Fruit fly (Drosophila melanogaster): ENCODE data around the gene CG34132.

Gene CG34132

DNA sequence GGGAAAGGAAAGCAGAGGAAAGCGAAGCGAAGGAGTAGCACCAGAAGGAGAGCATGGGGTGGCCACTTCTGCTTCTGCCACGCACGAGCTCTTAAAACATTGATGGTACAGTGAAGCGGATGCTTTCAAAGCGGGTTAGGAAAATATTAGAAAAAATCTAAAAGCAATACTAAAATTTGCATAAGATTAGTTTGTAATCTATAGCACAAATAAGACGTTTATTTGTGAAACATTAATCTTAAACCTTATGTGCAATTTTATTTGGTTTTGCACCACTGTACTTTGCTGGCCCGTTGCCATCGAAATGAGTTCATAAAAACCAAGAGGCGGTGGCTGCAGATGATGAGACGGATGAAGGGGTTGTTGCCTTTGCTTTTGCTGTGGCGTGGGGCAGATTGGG lies 40.1 kb downstream of the CG34132 start (continued):
- TF ChIP-seq foxo (GFP tag; optimal IDR thresholded peaks at IDR 0.05): peak; percentile 74 to 83
- TF ChIP-seq ey (GFP tag; optimal IDR thresholded peaks at IDR 0.05): peak; percentile 91
- TF ChIP-seq usp (GFP tag; optimal IDR thresholded peaks at IDR 0.05): no peak
- no peak for TF ChIP-seq Abd-B (GFP tag; optimal IDR thresholded peaks at IDR 0.05)
- TF ChIP-seq dsf (GFP tag; optimal IDR thresholded peaks at IDR 0.05; ENCODE audit: borderline replicate concordance): peak; percentile 62
- TF ChIP-seq sage (GFP tag; optimal IDR thresholded peaks at IDR 0.05): peak; percentile 79
- TF ChIP-seq N (GFP tag; optimal IDR thresholded peaks at IDR 0.05): no peak
- TF ChIP-seq Mio (GFP tag; optimal IDR thresholded peaks at IDR 0.05): peak; percentile 6
- peak; percentile 69 for TF ChIP-seq CG32264 (GFP tag; optimal IDR thresholded peaks at IDR 0.05)
- peak; percentile 56 for TF ChIP-seq Jra (GFP tag; optimal IDR thresholded peaks at IDR 0.05)

DNA sequence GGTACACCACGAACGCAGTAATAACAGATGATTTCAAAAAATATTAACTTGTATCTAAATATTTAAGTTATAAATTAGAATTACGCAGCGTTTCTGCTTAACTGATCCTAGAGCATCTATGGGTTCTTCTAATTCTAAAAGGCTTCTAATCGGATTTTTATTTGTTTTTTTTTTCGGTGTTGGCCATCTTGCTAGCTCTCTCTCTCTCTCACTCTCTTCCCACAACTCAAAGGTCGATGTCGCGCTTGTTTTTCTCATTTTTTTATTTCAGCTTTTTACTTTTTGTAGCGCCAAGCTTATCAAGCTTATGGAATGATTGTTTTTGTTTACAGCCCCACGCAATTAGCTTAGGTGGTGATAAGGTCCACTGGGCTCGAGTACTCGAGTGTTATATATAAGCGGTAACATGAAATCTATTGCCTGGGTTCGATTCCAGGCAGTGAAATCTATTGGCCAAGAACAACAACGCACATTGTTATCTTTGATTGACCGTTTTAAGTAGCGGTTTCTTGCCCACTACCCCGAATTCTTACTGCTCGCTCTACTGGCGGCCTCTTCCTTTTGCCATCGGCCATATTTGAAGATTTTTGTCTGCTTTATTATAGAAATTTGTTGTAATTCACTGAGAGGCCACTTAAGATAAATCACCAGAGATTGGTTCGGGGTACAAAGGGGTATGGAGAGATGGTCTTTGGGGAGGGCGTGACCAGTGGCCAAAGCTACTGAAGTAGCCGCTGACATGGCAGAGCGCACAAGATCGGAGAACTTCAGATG lies 41.2 kb downstream of the CG34132 start:
- TF ChIP-seq fru (GFP tag; optimal IDR thresholded peaks at IDR 0.05): peak; percentile 58
- no peak for TF ChIP-seq lola (GFP tag; optimal IDR thresholded peaks at IDR 0.05)
- TF ChIP-seq Abd-B (GFP tag; optimal IDR thresholded peaks at IDR 0.05): no peak
- TF ChIP-seq Hnf4 (GFP tag; optimal IDR thresholded peaks at IDR 0.05): peak; percentile 81
- TF ChIP-seq Jra (GFP tag; optimal IDR thresholded peaks at IDR 0.05): no peak
- no peak for TF ChIP-seq dl (GFP tag; optimal IDR thresholded peaks at IDR 0.05; ENCODE audit: insufficient read depth in 1 of 2, partially characterized antibody in 2 of 2)
- TF ChIP-seq psq (GFP tag; optimal IDR thresholded peaks at IDR 0.05): peak; percentile 24
- TF ChIP-seq foxo (GFP tag; optimal IDR thresholded peaks at IDR 0.05): peak; percentile 12 to 65
- TF ChIP-seq Sp1 (GFP tag; optimal IDR thresholded peaks at IDR 0.05): peak; percentile 60
- peak; percentile 27 for TF ChIP-seq Vsx2 (GFP tag; optimal IDR thresholded peaks at IDR 0.05; ENCODE audit: partially characterized antibody)
- TF ChIP-seq OdsH (GFP tag; optimal IDR thresholded peaks at IDR 0.05): peak; percentile 13
- TF ChIP-seq ey (GFP tag; optimal IDR thresholded peaks at IDR 0.05): peak; percentile 32
- no peak for TF ChIP-seq Hr83 (GFP tag; optimal IDR thresholded peaks at IDR 0.05; ENCODE audit: poor library complexity, severe bottlenecking)
- peak; percentile 88 for TF ChIP-seq Rel (GFP tag; optimal IDR thresholded peaks at IDR 0.05)
- peak; percentile 19 for TF ChIP-seq Rel (tag; optimal IDR thresholded peaks at IDR 0.05)
- TF ChIP-seq sv (GFP tag; optimal IDR thresholded peaks at IDR 0.05): no peak
- TF ChIP-seq CrebA (GFP tag; optimal IDR thresholded peaks at IDR 0.05; ENCODE audit: borderline replicate concordance): peak; percentile 93
- peak; percentile 37 for TF ChIP-seq brk (GFP tag; optimal IDR thresholded peaks at IDR 0.05)
- TF ChIP-seq rgr (GFP tag; optimal IDR thresholded peaks at IDR 0.05): peak; percentile 9
- peak; percentile 48 for TF ChIP-seq br (GFP tag; optimal IDR thresholded peaks at IDR 0.05)
- TF ChIP-seq h (GFP tag; optimal IDR thresholded peaks at IDR 0.05): peak; percentile 61
- TF ChIP-seq sage (GFP tag; optimal IDR thresholded peaks at IDR 0.05): peak; percentile 57

DNA sequence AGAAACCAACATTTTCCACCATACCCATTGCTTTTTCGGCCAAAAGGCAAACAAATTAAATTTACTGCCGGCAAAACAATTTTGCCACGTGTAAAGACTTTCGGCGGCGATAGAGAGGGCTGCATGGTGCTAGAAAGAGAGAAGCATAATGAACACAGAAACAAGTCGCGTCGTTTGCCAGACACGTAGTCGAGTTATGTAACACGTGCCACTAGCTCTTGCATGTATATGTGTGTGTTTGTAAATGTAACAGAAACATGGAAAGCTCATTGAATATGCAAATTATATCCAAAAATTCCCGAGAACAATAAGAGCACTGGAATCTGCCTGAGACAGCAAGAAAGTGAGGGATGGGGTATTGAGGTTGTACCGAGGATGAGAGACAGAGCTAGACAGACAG lies 45.4 kb downstream of the CG34132 start:
- TF ChIP-seq dl (GFP tag; optimal IDR thresholded peaks at IDR 0.05; ENCODE audit: insufficient read depth in 1 of 2, partially characterized antibody in 2 of 2) (no peak), Vsx2 (GFP tag; optimal IDR thresholded peaks at IDR 0.05; ENCODE audit: partially characterized antibody) (no peak), h (GFP tag; optimal IDR thresholded peaks at IDR 0.05) (no peak), brk (GFP tag; optimal IDR thresholded peaks at IDR 0.05) (no peak), Hr83 (GFP tag; optimal IDR thresholded peaks at IDR 0.05; ENCODE audit: poor library complexity, severe bottlenecking) (no peak), tai (GFP tag; optimal IDR thresholded peaks at IDR 0.05) (no peak), CG32264 (GFP tag; optimal IDR thresholded peaks at IDR 0.05) (no peak), ey (GFP tag; optimal IDR thresholded peaks at IDR 0.05) (no peak), pan (optimal IDR thresholded peaks at IDR 0.05) (no peak), N (GFP tag; optimal IDR thresholded peaks at IDR 0.05) (no peak), Myc (optimal IDR thresholded peaks at IDR 0.05) (no peak), rgr (GFP tag; optimal IDR thresholded peaks at IDR 0.05) (no peak), dsf (GFP tag; optimal IDR thresholded peaks at IDR 0.05; ENCODE audit: borderline replicate concordance) (no peak), usp (GFP tag; optimal IDR thresholded peaks at IDR 0.05) (no peak), Sp1 (GFP tag; optimal IDR thresholded peaks at IDR 0.05) (no peak), Hr78 (GFP tag; optimal IDR thresholded peaks at IDR 0.05) (no peak)

DNA sequence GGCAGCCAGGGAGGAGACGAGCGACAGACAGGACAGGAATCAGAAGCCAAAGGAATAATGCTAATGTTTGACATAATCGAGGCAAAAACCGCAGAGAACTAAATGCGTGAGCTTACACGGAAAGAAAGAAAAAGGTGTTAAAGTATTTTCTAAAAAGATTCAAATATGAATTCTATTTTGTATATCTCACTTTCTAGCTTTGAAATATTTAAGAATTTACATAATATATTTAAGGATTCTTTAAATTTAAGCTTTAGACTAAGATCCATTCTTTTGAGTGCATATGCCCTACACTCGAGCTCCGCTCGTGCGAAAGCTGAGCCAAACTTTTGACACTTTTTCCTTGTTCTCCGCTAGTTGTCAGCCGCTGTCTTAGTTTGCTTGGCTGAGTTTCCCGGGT lies 45.9 kb downstream of the CG34132 start:
- no peak for TF ChIP-seq Jra (GFP tag; optimal IDR thresholded peaks at IDR 0.05)
- TF ChIP-seq h (GFP tag; optimal IDR thresholded peaks at IDR 0.05): no peak
- TF ChIP-seq N (GFP tag; optimal IDR thresholded peaks at IDR 0.05): no peak
- TF ChIP-seq lola (GFP tag; optimal IDR thresholded peaks at IDR 0.05): no peak
- no peak for TF ChIP-seq Rel (GFP tag; optimal IDR thresholded peaks at IDR 0.05)
- TF ChIP-seq Rel (tag; optimal IDR thresholded peaks at IDR 0.05): no peak
- TF ChIP-seq CrebA (GFP tag; optimal IDR thresholded peaks at IDR 0.05; ENCODE audit: borderline replicate concordance): no peak
- no peak for TF ChIP-seq tai (GFP tag; optimal IDR thresholded peaks at IDR 0.05)
- no peak for TF ChIP-seq Sp1 (GFP tag; optimal IDR thresholded peaks at IDR 0.05)
- TF ChIP-seq dmrt93B (GFP tag; optimal IDR thresholded peaks at IDR 0.05): no peak
- TF ChIP-seq usp (GFP tag; optimal IDR thresholded peaks at IDR 0.05): no peak
- no peak for TF ChIP-seq GATAd (GFP tag; optimal IDR thresholded peaks at IDR 0.05)
- no peak for TF ChIP-seq Hnf4 (GFP tag; optimal IDR thresholded peaks at IDR 0.05)

All from whole organism, wandering third instar larva.